Worm (Caenorhabditis elegans) whole organism, early embryonic: ENCODE measurements around the gene Y50E8A.12.

Source experiments
- F13C5.2 ChIP-seq: sonication (generic microtip); optimal IDR thresholded peaks from 2 replicates; lab custom pipeline; 2017; ENCODE audit warnings: mild to moderate bottlenecking, missing genetic modification characterization, inconsistent platforms, missing compliant biosample characterization
- ama-1 ChIP-seq: fragments of 150-350 bp; optimal IDR thresholded peaks from 2 replicates; lab custom pipeline; 2014
- hmbx-1 ChIP-seq: sonication (generic microtip); optimal IDR thresholded peaks from 2 replicates; lab custom pipeline; 2016; ENCODE audit warnings: mild to moderate bottlenecking, missing genetic modification characterization, missing compliant biosample characterization
- tbx-37 ChIP-seq: fragments of 200-800 bp; sonication (Bioruptor generic); conservative IDR thresholded peaks from 2 replicates; pipeline ENCODE4 v1.3.6; 2022; ENCODE audit warnings: missing genetic modification reagents, missing genetic modification characterization, missing compliant biosample characterization

ce11 chrV:14773048-14773447 lies 11.0 kb downstream of the Y50E8A.12 start, which contains the start of gene haf-7:
- TF ChIP-seq tbx-37 (GFP tag; lab: Robert Waterston, UW) (no peak), F13C5.2 (no peak), ama-1 (lab: Kevin White, UChicago) (no peak), hmbx-1 (tag; lab: Kevin White, UChicago) (no peak)
